Worm (Caenorhabditis elegans) whole organism, L1 larva: Measurements from ENCODE around the gene srd-18.

Source experiments
- C04F5.9 ChIP-seq: sonication (generic microtip); optimal IDR thresholded peaks from 2 replicates; lab custom pipeline; 2016; ENCODE audit warnings: missing genetic modification characterization, missing compliant biosample characterization
- C16A3.4 ChIP-seq: fragments of 150-350 bp; optimal IDR thresholded peaks from 2 replicates; lab custom pipeline; 2014; ENCODE audit warnings: missing biosample characterization, missing genetic modification characterization
- C34B4.2 ChIP-seq: sonication (generic microtip); optimal IDR thresholded peaks from 2 replicates; lab custom pipeline; 2017; ENCODE audit warnings: mild to moderate bottlenecking, missing genetic modification characterization, missing compliant biosample characterization
- F16B12.6 ChIP-seq: fragments of 150-350 bp; optimal IDR thresholded peaks from 2 replicates; lab custom pipeline; 2014; ENCODE audit warnings: missing biosample characterization, missing genetic modification characterization
- Y116A8C.19 ChIP-seq: sonication (generic microtip); optimal IDR thresholded peaks from 2 replicates; lab custom pipeline; 2016; ENCODE audit warnings: missing compliant biosample characterization, missing genetic modification characterization, borderline replicate concordance
- aha-1 ChIP-seq: fragments of 150-350 bp; optimal IDR thresholded peaks from 2 replicates; lab custom pipeline; 2014; ENCODE audit warnings: missing biosample characterization, missing genetic modification characterization
- alr-1 ChIP-seq: fragments of 200-800 bp; sonication (Bioruptor generic); optimal IDR thresholded peaks from 2 replicates; lab custom pipeline; 2018; ENCODE audit warnings: borderline replicate concordance, mild to moderate bottlenecking, missing genetic modification characterization, missing compliant biosample characterization
- ama-1 ChIP-seq: fragments of 150-350 bp; optimal IDR thresholded peaks from 2 replicates; lab custom pipeline; 2014
- blmp-1 ChIP-seq: fragments of 150-350 bp; optimal IDR thresholded peaks from 2 replicates; lab custom pipeline; 2014; ENCODE audit warnings: missing biosample characterization, missing genetic modification characterization
- ceh-63 ChIP-seq: fragments of 200-800 bp; sonication (Bioruptor generic); optimal IDR thresholded peaks from 2 replicates; lab custom pipeline; 2018; ENCODE audit warnings: mild to moderate bottlenecking, missing genetic modification characterization, missing compliant biosample characterization
- ceh-82 ChIP-seq, 3 experiments: fragments of 150-350 bp in 1 of 3; sonication (generic microtip) in 2 of 3; optimal IDR thresholded peaks; 2 replicates each; lab custom pipeline; 2014 to 2017; ENCODE audit warnings: missing biosample characterization in 3 of 3, missing genetic modification characterization in 3 of 3
- ceh-88 ChIP-seq: fragments of 200-800 bp; sonication (Bioruptor generic); IDR thresholded peaks from 2 replicates; pipeline ENCODE4 v1.3.6; 2022; ENCODE audit warnings: missing genetic modification characterization, missing compliant biosample characterization
- dpl-1 ChIP-seq, 3 experiments: fragments of 150-350 bp in 2 of 3; sonication (generic microtip) in 1 of 3; optimal IDR thresholded peaks; 2 replicates each; lab custom pipeline; 2014 to 2017; ENCODE audit warnings: missing biosample characterization in 3 of 3, missing genetic modification characterization in 3 of 3, missing genetic modification reagents in 3 of 3
- dsc-1 ChIP-seq: sonication (generic microtip); optimal IDR thresholded peaks from 2 replicates; lab custom pipeline; 2016; ENCODE audit warnings: mild to moderate bottlenecking, missing genetic modification characterization, missing compliant biosample characterization
- efl-1 ChIP-seq, 4 experiments: fragments of 150-350 bp; optimal IDR thresholded peaks in 3 of 4; peaks in 1 of 4; 1 replicate in 1 of 4; 2 replicates in 3 of 4; lab custom pipeline; 2014; ENCODE audit warnings: missing biosample characterization in 2 of 4, missing genetic modification characterization in 2 of 4, missing genetic modification reagents in 2 of 4
- efl-3 ChIP-seq: fragments of 200-800 bp; sonication (Bioruptor generic); optimal IDR thresholded peaks from 2 replicates; lab custom pipeline; 2018; ENCODE audit warnings: mild to moderate bottlenecking, missing genetic modification characterization, missing compliant biosample characterization
- elt-2 ChIP-seq: sonication (generic microtip); optimal IDR thresholded peaks from 2 replicates; lab custom pipeline; 2016; ENCODE audit warnings: missing genetic modification characterization, mild to moderate bottlenecking, inconsistent platforms, missing compliant biosample characterization, missing genetic modification reagents
- elt-3 ChIP-seq, 6 experiments: fragments of 150-350 bp in 1 of 6; sonication (generic microtip); optimal IDR thresholded peaks; 2 replicates each; lab custom pipeline; 2017 to 2018; ENCODE audit warnings: missing biosample characterization in 6 of 6, missing genetic modification characterization in 6 of 6, inconsistent platforms in 1 of 6
- fkh-10 ChIP-seq: sonication (generic microtip); optimal IDR thresholded peaks from 2 replicates; lab custom pipeline; 2017; ENCODE audit warnings: missing biosample characterization, missing genetic modification reagents, missing genetic modification characterization
- fkh-8 ChIP-seq: sonication (generic microtip); optimal IDR thresholded peaks from 2 replicates; lab custom pipeline; 2016; ENCODE audit warnings: mild to moderate bottlenecking, missing genetic modification characterization, missing compliant biosample characterization
- fos-1 ChIP-seq: fragments of 150-350 bp; optimal IDR thresholded peaks from 2 replicates; lab custom pipeline; 2014; ENCODE audit warnings: missing biosample characterization, missing genetic modification characterization
- irx-1 ChIP-seq: sonication (generic microtip); optimal IDR thresholded peaks from 2 replicates; lab custom pipeline; 2016; ENCODE audit warnings: missing genetic modification characterization, missing compliant biosample characterization
- isw-1 ChIP-seq: fragments of 200-800 bp; sonication (Bioruptor generic); IDR thresholded peaks from 2 replicates; pipeline ENCODE4 v1.3.6; 2022; ENCODE audit warnings: missing genetic modification characterization, missing compliant biosample characterization
- lin-13 ChIP-seq: fragments of 150-350 bp; optimal IDR thresholded peaks from 2 replicates; lab custom pipeline; 2014; ENCODE audit warnings: missing biosample characterization, missing genetic modification reagents, missing genetic modification characterization
- lin-14 ChIP-seq: fragments of 200-800 bp; sonication (Bioruptor generic); optimal IDR thresholded peaks from 2 replicates; lab custom pipeline; 2018; ENCODE audit warnings: mild to moderate bottlenecking, missing genetic modification characterization, moderate library complexity, missing compliant biosample characterization
- lin-35 ChIP-seq, 2 experiments: fragments of 150-350 bp; optimal IDR thresholded peaks; 2 replicates each; lab custom pipeline; 2014; ENCODE audit warnings: missing biosample characterization in 2 of 2, missing genetic modification characterization in 2 of 2, missing genetic modification reagents in 2 of 2
- lin-39 ChIP-seq: fragments of 150-350 bp; optimal IDR thresholded peaks from 2 replicates; lab custom pipeline; 2014; ENCODE audit warnings: missing biosample characterization, missing genetic modification reagents, missing genetic modification characterization
- lsy-2 ChIP-seq, 2 experiments: fragments of 150-350 bp; optimal IDR thresholded peaks; 2 replicates each; lab custom pipeline; 2014; ENCODE audit warnings: missing biosample characterization in 2 of 2, missing genetic modification characterization in 2 of 2
- nhr-19 ChIP-seq: fragments of 200-800 bp; sonication (Bioruptor generic); conservative IDR thresholded peaks from 2 replicates; pipeline ENCODE4 v1.3.6; 2022; ENCODE audit warnings: missing genetic modification characterization, missing compliant biosample characterization
- nhr-20 ChIP-seq: sonication (generic microtip); optimal IDR thresholded peaks from 2 replicates; lab custom pipeline; 2016; ENCODE audit warnings: mild to moderate bottlenecking, missing genetic modification characterization, missing compliant biosample characterization
- nhr-237 ChIP-seq: fragments of 150-350 bp; optimal IDR thresholded peaks from 2 replicates; lab custom pipeline; 2014; ENCODE audit warnings: missing biosample characterization, missing genetic modification characterization
- nhr-28 ChIP-seq: fragments of 150-350 bp; optimal IDR thresholded peaks from 2 replicates; lab custom pipeline; 2014; ENCODE audit warnings: missing biosample characterization, missing genetic modification characterization
- nhr-71 ChIP-seq: sonication (generic microtip); optimal IDR thresholded peaks from 2 replicates; lab custom pipeline; 2016; ENCODE audit warnings: mild to moderate bottlenecking, missing genetic modification characterization, moderate library complexity, missing compliant biosample characterization
- nhr-77 ChIP-seq: fragments of 150-350 bp; optimal IDR thresholded peaks from 2 replicates; lab custom pipeline; 2014; ENCODE audit warnings: missing biosample characterization, missing genetic modification characterization
- nhr-85 ChIP-seq: sonication (generic microtip); peaks from one replicate; lab custom pipeline; 2016; ENCODE audit warnings: missing genetic modification characterization, inconsistent platforms, missing compliant biosample characterization
- nhr-90 ChIP-seq: sonication (generic microtip); optimal IDR thresholded peaks from 2 replicates; lab custom pipeline; 2016; ENCODE audit warnings: mild to moderate bottlenecking, missing genetic modification characterization, missing compliant biosample characterization; ENCODE audit not compliant: poor library complexity
- pax-3 ChIP-seq: fragments of 200-800 bp; sonication (Bioruptor generic); optimal IDR thresholded peaks from 2 replicates; lab custom pipeline; 2018; ENCODE audit warnings: mild to moderate bottlenecking, missing genetic modification characterization, moderate library complexity, missing compliant biosample characterization
- pqm-1 ChIP-seq: sonication (generic microtip); optimal IDR thresholded peaks from 3 replicates; lab custom pipeline; 2017; ENCODE audit warnings: missing biosample characterization, missing genetic modification characterization
- rnt-1 ChIP-seq: sonication (generic microtip); optimal IDR thresholded peaks from 2 replicates; lab custom pipeline; 2016; ENCODE audit warnings: mild to moderate bottlenecking, missing genetic modification characterization, moderate library complexity, missing compliant biosample characterization
- skn-1 ChIP-seq: fragments of 150-350 bp; optimal IDR thresholded peaks from 2 replicates; lab custom pipeline; 2014; ENCODE audit warnings: missing biosample characterization, missing genetic modification characterization
- snpc-4 ChIP-seq: fragments of 150-350 bp; optimal IDR thresholded peaks from 2 replicates; lab custom pipeline; 2014; ENCODE audit warnings: missing biosample characterization, missing genetic modification characterization
- snu-23 ChIP-seq: sonication (generic microtip); optimal IDR thresholded peaks from 2 replicates; lab custom pipeline; 2016; ENCODE audit warnings: missing genetic modification characterization, missing compliant biosample characterization
- sup-37 ChIP-seq: fragments of 200-800 bp; sonication (Bioruptor generic); optimal IDR thresholded peaks from 2 replicates; lab custom pipeline; 2018; ENCODE audit warnings: mild to moderate bottlenecking, missing genetic modification characterization, missing compliant biosample characterization
- swsn-7 ChIP-seq: sonication (generic microtip); optimal IDR thresholded peaks from 2 replicates; lab custom pipeline; 2016; ENCODE audit warnings: missing genetic modification characterization, missing compliant biosample characterization
- tbx-2 ChIP-seq: sonication (generic microtip); optimal IDR thresholded peaks from 2 replicates; lab custom pipeline; 2016; ENCODE audit warnings: missing genetic modification characterization, missing compliant biosample characterization
- unc-86 ChIP-seq: sonication (generic microtip); optimal IDR thresholded peaks from 2 replicates; lab custom pipeline; 2016; ENCODE audit warnings: missing genetic modification characterization, missing compliant biosample characterization
- xbp-1 ChIP-seq: sonication (generic microtip); optimal IDR thresholded peaks from 2 replicates; lab custom pipeline; 2016; ENCODE audit warnings: missing genetic modification characterization, missing compliant biosample characterization
- zag-1 ChIP-seq: fragments of 150-350 bp; optimal IDR thresholded peaks from 2 replicates; lab custom pipeline; 2014; ENCODE audit warnings: missing biosample characterization, missing genetic modification characterization
- zip-4 ChIP-seq: fragments of 200-800 bp; sonication (Bioruptor generic); optimal IDR thresholded peaks from 2 replicates; lab custom pipeline; 2018; ENCODE audit warnings: mild to moderate bottlenecking, missing genetic modification characterization, moderate library complexity, missing compliant biosample characterization
- ztf-4 ChIP-seq: fragments of 150-350 bp; optimal IDR thresholded peaks from 2 replicates; lab custom pipeline; 2014; ENCODE audit warnings: missing biosample characterization, missing genetic modification characterization

Gene srd-18

ce11 chrV:13464123-13464522 lies 37.5 kb upstream of the srd-18 start:
- no peak for TF ChIP-seq ceh-82 (tag; optimal IDR thresholded peaks at IDR 0.05; lab: Kevin White, UChicago)
- peak; percentile 4 for TF ChIP-seq snu-23 (GFP tag; lab: Kevin White, UChicago)
- no peak for TF ChIP-seq nhr-19 (GFP tag; lab: Robert Waterston, UW)
- TF ChIP-seq dpl-1 (GFP tag; optimal IDR thresholded peaks at IDR 0.05; lab: Kevin White, UChicago): peak in 1 of 3 experiments; percentile 1
- TF ChIP-seq elt-3 (tag; optimal IDR thresholded peaks at IDR 0.05; lab: Kevin White, UChicago): peak in 1 of 6 experiments; percentile 1
- TF ChIP-seq nhr-71 (tag; lab: Kevin White, UChicago): peak; percentile 20
- TF ChIP-seq lin-14 (GFP tag; lab: Kevin White, UChicago): peak; percentile 65
- no peak for TF ChIP-seq xbp-1 (tag; lab: Kevin White, UChicago)
- peak; percentile 35 for TF ChIP-seq blmp-1
- peak in 1 of 2 experiments; percentile 8 for TF ChIP-seq lsy-2 (tag; optimal IDR thresholded peaks at IDR 0.05; lab: Kevin White, UChicago)
- TF ChIP-seq rnt-1 (tag; lab: Kevin White, UChicago): peak; percentile 1
- TF ChIP-seq pax-3: no peak
- peak; percentile 73 for TF ChIP-seq skn-1 (tag; lab: Kevin White, UChicago)
- TF ChIP-seq nhr-85 (tag; lab: Kevin White, UChicago): peak; percentile 67

DNA sequence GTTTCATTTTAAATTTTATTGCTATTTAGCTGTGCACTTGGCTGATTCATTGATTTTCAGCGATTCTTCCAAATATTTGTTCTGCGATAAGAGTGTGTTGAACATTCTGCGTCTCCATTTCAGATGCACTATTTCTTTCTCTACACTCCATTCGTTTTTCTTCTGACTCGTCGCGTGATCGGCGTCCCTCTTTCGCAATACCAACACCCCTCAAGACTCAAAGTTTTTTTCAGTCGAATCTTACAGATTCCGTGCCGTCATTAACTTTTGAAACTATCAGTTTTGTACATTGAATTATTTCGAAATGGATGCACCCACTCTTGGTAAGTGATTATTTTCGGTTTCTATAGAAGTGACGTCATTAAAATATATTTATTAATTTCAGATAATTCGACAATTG lies 36.3 kb upstream of the srd-18 start, which contains the start of gene frm-10:
TSS of gene frm-10 (plus strand) at position 234 of the 400 bp plus-strand sequence.
- TF ChIP-seq ceh-63 (GFP tag; lab: Kevin White, UChicago) (no peak), nhr-20 (peak; percentile 78), F16B12.6 (tag; lab: Kevin White, UChicago) (peak; percentile 60), nhr-19 (GFP tag; lab: Robert Waterston, UW) (peak; percentile 39), alr-1 (no peak), dpl-1 (GFP tag; optimal IDR thresholded peaks at IDR 0.05; lab: Kevin White, UChicago) (peak; percentile 44 to 65 (median 61)), irx-1 (tag; lab: Kevin White, UChicago) (no peak), snpc-4 (tag; lab: Kevin White, UChicago) (peak; percentile 31), lin-35 (GFP tag; optimal IDR thresholded peaks at IDR 0.05; lab: Kevin White, UChicago) (peak; percentile 53 to 79), aha-1 (tag; lab: Kevin White, UChicago) (no peak), efl-1 (optimal IDR thresholded peaks at IDR 0.05; lab: Kevin White, UChicago) (peak; percentile 54 to 71), efl-1 (GFP tag; optimal IDR thresholded peaks at IDR 0.05 in 1 of 2; lab: Kevin White, UChicago) (peak; percentile 50 to 95), isw-1 (GFP tag; lab: Robert Waterston, UW) (peak; percentile 23; the same call in 1 of the 2 replicates), lin-39 (tag; lab: Kevin White, UChicago) (no peak), fkh-8 (peak; percentile 60), nhr-77 (tag; lab: Kevin White, UChicago) (peak; percentile 44), rnt-1 (tag; lab: Kevin White, UChicago) (peak; percentile 72), tbx-2 (tag; lab: Kevin White, UChicago) (peak; percentile 45), nhr-28 (tag; lab: Kevin White, UChicago) (peak; percentile 28), dsc-1 (tag; lab: Kevin White, UChicago) (peak; percentile 20), C04F5.9 (no peak), elt-3 (tag; optimal IDR thresholded peaks at IDR 0.05; lab: Kevin White, UChicago) (peak in 2 of 6 experiments; percentile 33 to 45), elt-2 (tag; lab: Kevin White, UChicago) (peak; percentile 88), nhr-237 (tag; lab: Kevin White, UChicago) (peak; percentile 24), C16A3.4 (peak; percentile 10), lsy-2 (tag; optimal IDR thresholded peaks at IDR 0.05; lab: Kevin White, UChicago) (peak; percentile 52 to 67), blmp-1 (peak; percentile 18), fkh-10 (GFP tag; lab: Kevin White, UChicago) (no peak), fos-1 (tag; lab: Kevin White, UChicago) (no peak), zag-1 (tag; lab: Kevin White, UChicago) (no peak), pqm-1 (tag; lab: Kevin White, UChicago) (peak; percentile 98), lin-13 (GFP tag; lab: Kevin White, UChicago) (peak; percentile 43), swsn-7 (peak; percentile 62), sup-37 (no peak), nhr-90 (tag; lab: Kevin White, UChicago) (peak; percentile 22), C34B4.2 (tag; lab: Kevin White, UChicago) (no peak), ama-1 (lab: Kevin White, UChicago) (no peak), zip-4 (peak; percentile 96), ztf-4 (tag; lab: Kevin White, UChicago) (no peak), pax-3 (peak; percentile 58), unc-86 (tag; lab: Kevin White, UChicago) (peak; percentile 26), efl-3 (GFP tag; lab: Kevin White, UChicago) (no peak), Y116A8C.19 (tag; lab: Kevin White, UChicago) (no peak), ceh-88 (GFP tag; lab: Robert Waterston, UW) (no peak)
